Worm (Caenorhabditis elegans): ENCODE measurements around the gene scl-5.

- TF ChIP-seq ref-1 (GFP tag; conservative IDR thresholded peaks at IDR 0.05) (no peak), flt-1 (GFP tag; IDR thresholded peaks at IDR 0.05) (no peak), ztf-23 (GFP tag; IDR thresholded peaks at IDR 0.05) (no peak), cog-1 (tag; optimal IDR thresholded peaks at IDR 0.05) (peak; percentile 42), tab-1 (GFP tag; IDR thresholded peaks at IDR 0.05) (no peak), med-1 (GFP tag; optimal IDR thresholded peaks at IDR 0.05; ENCODE audit: insufficient read depth) (no peak), T22C8.4 (GFP tag; IDR thresholded peaks at IDR 0.05) (no peak), klf-2 (GFP tag; conservative IDR thresholded peaks at IDR 0.05) (no peak), ztf-29 (GFP tag; IDR thresholded peaks at IDR 0.05) (no peak)
Measured at ce11 chrIV:13098652-13099051, 34.8 kb downstream of the scl-5 start, which contains the start of the genes dli-1, tin-9.2 and exos-4.1.
